Worm (Caenorhabditis elegans) whole organism, L1 larva: ENCODE data around the gene F17C11.12.

Experiments
- C16A3.4 ChIP-seq: fragments of 150-350 bp; optimal IDR thresholded peaks from 2 replicates; lab custom pipeline; 2014; ENCODE audit warnings: missing biosample characterization, missing genetic modification characterization
- C34B4.2 ChIP-seq: sonication (generic microtip); optimal IDR thresholded peaks from 2 replicates; lab custom pipeline; 2017; ENCODE audit warnings: mild to moderate bottlenecking, missing genetic modification characterization, missing compliant biosample characterization
- F16B12.6 ChIP-seq: fragments of 150-350 bp; optimal IDR thresholded peaks from 2 replicates; lab custom pipeline; 2014; ENCODE audit warnings: missing biosample characterization, missing genetic modification characterization
- Y116A8C.19 ChIP-seq: sonication (generic microtip); optimal IDR thresholded peaks from 2 replicates; lab custom pipeline; 2016; ENCODE audit warnings: missing compliant biosample characterization, missing genetic modification characterization, borderline replicate concordance
- alr-1 ChIP-seq: fragments of 200-800 bp; sonication (Bioruptor generic); optimal IDR thresholded peaks from 2 replicates; lab custom pipeline; 2018; ENCODE audit warnings: borderline replicate concordance, mild to moderate bottlenecking, missing genetic modification characterization, missing compliant biosample characterization
- ama-1 ChIP-seq: fragments of 150-350 bp; optimal IDR thresholded peaks from 2 replicates; lab custom pipeline; 2014
- blmp-1 ChIP-seq: fragments of 150-350 bp; optimal IDR thresholded peaks from 2 replicates; lab custom pipeline; 2014; ENCODE audit warnings: missing biosample characterization, missing genetic modification characterization
- ceh-8 ChIP-seq: fragments of 200-800 bp; sonication (Bioruptor generic); optimal IDR thresholded peaks from 2 replicates; lab custom pipeline; 2018; ENCODE audit warnings: mild to moderate bottlenecking, missing genetic modification characterization, moderate library complexity, missing compliant biosample characterization
- ceh-82 ChIP-seq, 3 experiments: fragments of 150-350 bp in 1 of 3; sonication (generic microtip) in 2 of 3; optimal IDR thresholded peaks; 2 replicates each; lab custom pipeline; 2014 to 2017; ENCODE audit warnings: missing biosample characterization in 3 of 3, missing genetic modification characterization in 3 of 3
- ceh-88 ChIP-seq: fragments of 200-800 bp; sonication (Bioruptor generic); IDR thresholded peaks from 2 replicates; pipeline ENCODE4 v1.3.6; 2022; ENCODE audit warnings: missing genetic modification characterization, missing compliant biosample characterization
- ceh-90 ChIP-seq: sonication (generic microtip); optimal IDR thresholded peaks from 2 replicates; lab custom pipeline; 2016; ENCODE audit warnings: missing genetic modification characterization, missing compliant biosample characterization
- ces-1 ChIP-seq: fragments of 150-350 bp; optimal IDR thresholded peaks from 2 replicates; lab custom pipeline; 2014; ENCODE audit warnings: missing biosample characterization, missing genetic modification reagents, missing genetic modification characterization
- efl-1 ChIP-seq, 4 experiments: fragments of 150-350 bp; optimal IDR thresholded peaks in 3 of 4; peaks in 1 of 4; 1 replicate in 1 of 4; 2 replicates in 3 of 4; lab custom pipeline; 2014; ENCODE audit warnings: missing biosample characterization in 2 of 4, missing genetic modification characterization in 2 of 4, missing genetic modification reagents in 2 of 4
- egl-13 ChIP-seq: sonication (generic microtip); optimal IDR thresholded peaks from 2 replicates; lab custom pipeline; 2016; ENCODE audit warnings: missing genotype, missing genetic modification reagents, missing genetic modification characterization, missing compliant biosample characterization
- egl-27 ChIP-seq, 2 experiments: fragments of 150-350 bp in 1 of 2; sonication (generic microtip); optimal IDR thresholded peaks; 3 replicates each; lab custom pipeline; 2017 to 2018; ENCODE audit warnings: missing biosample characterization in 2 of 2, missing genetic modification characterization in 2 of 2, missing genetic modification reagents in 2 of 2
- elt-3 ChIP-seq, 6 experiments: fragments of 150-350 bp in 1 of 6; sonication (generic microtip); optimal IDR thresholded peaks; 2 replicates each; lab custom pipeline; 2017 to 2018; ENCODE audit warnings: missing biosample characterization in 6 of 6, missing genetic modification characterization in 6 of 6, inconsistent platforms in 1 of 6
- fkh-10 ChIP-seq: sonication (generic microtip); optimal IDR thresholded peaks from 2 replicates; lab custom pipeline; 2017; ENCODE audit warnings: missing biosample characterization, missing genetic modification reagents, missing genetic modification characterization
- fos-1 ChIP-seq: fragments of 150-350 bp; optimal IDR thresholded peaks from 2 replicates; lab custom pipeline; 2014; ENCODE audit warnings: missing biosample characterization, missing genetic modification characterization
- hlh-17 ChIP-seq: fragments of 200-800 bp; sonication (Bioruptor generic); optimal IDR thresholded peaks from 2 replicates; lab custom pipeline; 2018; ENCODE audit warnings: missing genetic modification characterization, mild to moderate bottlenecking, missing compliant biosample characterization, moderate library complexity, borderline replicate concordance
- hlh-4 ChIP-seq: sonication (generic microtip); optimal IDR thresholded peaks from 2 replicates; lab custom pipeline; 2016; ENCODE audit warnings: mild to moderate bottlenecking, missing genetic modification characterization, missing compliant biosample characterization
- hpl-2 ChIP-seq: fragments of 150-350 bp; optimal IDR thresholded peaks from 2 replicates; lab custom pipeline; 2014; ENCODE audit warnings: missing biosample characterization, missing genetic modification reagents, missing genetic modification characterization
- irx-1 ChIP-seq: sonication (generic microtip); optimal IDR thresholded peaks from 2 replicates; lab custom pipeline; 2016; ENCODE audit warnings: missing genetic modification characterization, missing compliant biosample characterization
- isw-1 ChIP-seq: fragments of 200-800 bp; sonication (Bioruptor generic); IDR thresholded peaks from 2 replicates; pipeline ENCODE4 v1.3.6; 2022; ENCODE audit warnings: missing genetic modification characterization, missing compliant biosample characterization
- jun-1 ChIP-seq: fragments of 150-350 bp; optimal IDR thresholded peaks from 2 replicates; lab custom pipeline; 2014; ENCODE audit warnings: missing biosample characterization, missing genetic modification reagents, missing genetic modification characterization
- lin-13 ChIP-seq: fragments of 150-350 bp; optimal IDR thresholded peaks from 2 replicates; lab custom pipeline; 2014; ENCODE audit warnings: missing biosample characterization, missing genetic modification reagents, missing genetic modification characterization
- lin-14 ChIP-seq: fragments of 200-800 bp; sonication (Bioruptor generic); optimal IDR thresholded peaks from 2 replicates; lab custom pipeline; 2018; ENCODE audit warnings: mild to moderate bottlenecking, missing genetic modification characterization, moderate library complexity, missing compliant biosample characterization
- lin-15B ChIP-seq: fragments of 150-350 bp; sonication (generic microtip); optimal IDR thresholded peaks from 3 replicates; lab custom pipeline; 2014; ENCODE audit warnings: missing biosample characterization, missing genetic modification characterization
- lin-35 ChIP-seq, 2 experiments: fragments of 150-350 bp; optimal IDR thresholded peaks; 2 replicates each; lab custom pipeline; 2014; ENCODE audit warnings: missing biosample characterization in 2 of 2, missing genetic modification characterization in 2 of 2, missing genetic modification reagents in 2 of 2
- lin-39 ChIP-seq: fragments of 150-350 bp; optimal IDR thresholded peaks from 2 replicates; lab custom pipeline; 2014; ENCODE audit warnings: missing biosample characterization, missing genetic modification reagents, missing genetic modification characterization
- lir-3 ChIP-seq: sonication (generic microtip); optimal IDR thresholded peaks from 2 replicates; lab custom pipeline; 2016; ENCODE audit warnings: mild to moderate bottlenecking, missing genetic modification characterization, moderate library complexity, missing compliant biosample characterization; ENCODE audit not compliant: poor library complexity
- mab-9 ChIP-seq: fragments of 200-800 bp; sonication (Bioruptor generic); IDR thresholded peaks from 2 replicates; pipeline ENCODE4 v1.3.6; 2022; ENCODE audit warnings: missing genetic modification reagents, missing genetic modification characterization, missing compliant biosample characterization
- mdl-1 ChIP-seq, 2 experiments: fragments of 150-350 bp; optimal IDR thresholded peaks; 2 replicates each; lab custom pipeline; 2014 to 2017; ENCODE audit warnings: missing biosample characterization in 2 of 2, missing genetic modification characterization in 2 of 2, inconsistent platforms in 1 of 2
- mep-1 ChIP-seq: fragments of 150-350 bp; optimal IDR thresholded peaks from 2 replicates; lab custom pipeline; 2014; ENCODE audit warnings: missing biosample characterization, missing genetic modification characterization
- nhr-20 ChIP-seq: sonication (generic microtip); optimal IDR thresholded peaks from 2 replicates; lab custom pipeline; 2016; ENCODE audit warnings: mild to moderate bottlenecking, missing genetic modification characterization, missing compliant biosample characterization
- nhr-237 ChIP-seq: fragments of 150-350 bp; optimal IDR thresholded peaks from 2 replicates; lab custom pipeline; 2014; ENCODE audit warnings: missing biosample characterization, missing genetic modification characterization
- nhr-28 ChIP-seq: fragments of 150-350 bp; optimal IDR thresholded peaks from 2 replicates; lab custom pipeline; 2014; ENCODE audit warnings: missing biosample characterization, missing genetic modification characterization
- nhr-71 ChIP-seq: sonication (generic microtip); optimal IDR thresholded peaks from 2 replicates; lab custom pipeline; 2016; ENCODE audit warnings: mild to moderate bottlenecking, missing genetic modification characterization, moderate library complexity, missing compliant biosample characterization
- nhr-76 ChIP-seq: sonication (generic microtip); optimal IDR thresholded peaks from 2 replicates; lab custom pipeline; 2017; ENCODE audit warnings: missing biosample characterization, missing genetic modification characterization
- nhr-77 ChIP-seq: fragments of 150-350 bp; optimal IDR thresholded peaks from 2 replicates; lab custom pipeline; 2014; ENCODE audit warnings: missing biosample characterization, missing genetic modification characterization
- pag-3 ChIP-seq: sonication (generic microtip); optimal IDR thresholded peaks from 2 replicates; lab custom pipeline; 2017; ENCODE audit warnings: missing genetic modification characterization, mild to moderate bottlenecking, missing compliant biosample characterization, antibody characterized with exemption, borderline replicate concordance; ENCODE audit not compliant: insufficient read depth
- rnt-1 ChIP-seq: sonication (generic microtip); optimal IDR thresholded peaks from 2 replicates; lab custom pipeline; 2016; ENCODE audit warnings: mild to moderate bottlenecking, missing genetic modification characterization, moderate library complexity, missing compliant biosample characterization
- skn-1 ChIP-seq: fragments of 150-350 bp; optimal IDR thresholded peaks from 2 replicates; lab custom pipeline; 2014; ENCODE audit warnings: missing biosample characterization, missing genetic modification characterization
- snpc-4 ChIP-seq: fragments of 150-350 bp; optimal IDR thresholded peaks from 2 replicates; lab custom pipeline; 2014; ENCODE audit warnings: missing biosample characterization, missing genetic modification characterization
- snu-23 ChIP-seq: sonication (generic microtip); optimal IDR thresholded peaks from 2 replicates; lab custom pipeline; 2016; ENCODE audit warnings: missing genetic modification characterization, missing compliant biosample characterization
- sptf-1 ChIP-seq: fragments of 150-350 bp; optimal IDR thresholded peaks from 2 replicates; lab custom pipeline; 2014; ENCODE audit warnings: missing biosample characterization, missing genetic modification characterization
- tbx-2 ChIP-seq: sonication (generic microtip); optimal IDR thresholded peaks from 2 replicates; lab custom pipeline; 2016; ENCODE audit warnings: missing genetic modification characterization, missing compliant biosample characterization
- unc-130 ChIP-seq: fragments of 150-350 bp; optimal IDR thresholded peaks from 2 replicates; lab custom pipeline; 2017; ENCODE audit warnings: missing biosample characterization, missing genetic modification characterization, inconsistent platforms
- unc-30 ChIP-seq: sonication (generic microtip); optimal IDR thresholded peaks from 2 replicates; lab custom pipeline; 2017; ENCODE audit warnings: missing biosample characterization, missing genetic modification characterization
- unc-62 ChIP-seq: fragments of 150-350 bp; optimal IDR thresholded peaks from 2 replicates; lab custom pipeline; 2014; ENCODE audit warnings: missing biosample characterization, missing genetic modification reagents, missing genetic modification characterization
- unc-86 ChIP-seq: sonication (generic microtip); optimal IDR thresholded peaks from 2 replicates; lab custom pipeline; 2016; ENCODE audit warnings: missing genetic modification characterization, missing compliant biosample characterization
- vab-15 ChIP-seq: sonication (generic microtip); optimal IDR thresholded peaks from 2 replicates; lab custom pipeline; 2017; ENCODE audit warnings: missing genotype, mild to moderate bottlenecking, missing genetic modification characterization, missing compliant biosample characterization
- zag-1 ChIP-seq: fragments of 150-350 bp; optimal IDR thresholded peaks from 2 replicates; lab custom pipeline; 2014; ENCODE audit warnings: missing biosample characterization, missing genetic modification characterization
- ztf-4 ChIP-seq: fragments of 150-350 bp; optimal IDR thresholded peaks from 2 replicates; lab custom pipeline; 2014; ENCODE audit warnings: missing biosample characterization, missing genetic modification characterization

The F17C11.12 gene

ce11 chrV:10937294-10937693, 574 bp upstream of the F17C11.12 start:
- TF ChIP-seq tbx-2 (tag; lab: Kevin White, UChicago) (no peak), unc-30 (tag; lab: Kevin White, UChicago) (no peak), nhr-237 (tag; lab: Kevin White, UChicago) (no peak), ces-1 (GFP tag; lab: Kevin White, UChicago) (no peak), sptf-1 (tag; lab: Kevin White, UChicago) (no peak), isw-1 (no peak), vab-15 (tag; lab: Kevin White, UChicago) (no peak), ceh-90 (tag; lab: Kevin White, UChicago) (no peak), mdl-1 (tag; optimal IDR thresholded peaks at IDR 0.05; lab: Kevin White, UChicago) (no peak), nhr-77 (no peak), ztf-4 (peak; percentile 45), ceh-88 (GFP tag; lab: Robert Waterston, UW) (no peak), lin-13 (GFP tag; lab: Kevin White, UChicago) (no peak), blmp-1 (tag; lab: Kevin White, UChicago) (no peak), Y116A8C.19 (tag; lab: Kevin White, UChicago) (no peak), ceh-82 (tag; optimal IDR thresholded peaks at IDR 0.05; lab: Kevin White, UChicago) (no peak), nhr-76 (tag; lab: Kevin White, UChicago) (no peak), zag-1 (tag; lab: Kevin White, UChicago) (no peak), pag-3 (tag; lab: Kevin White, UChicago) (no peak), snu-23 (GFP tag; lab: Kevin White, UChicago) (peak; percentile 41), nhr-20 (tag; lab: Kevin White, UChicago) (peak; percentile 70), lin-15B (no peak), elt-3 (tag; optimal IDR thresholded peaks at IDR 0.05; lab: Kevin White, UChicago) (peak in 1 of 6 experiments; percentile 65), fkh-10 (GFP tag; lab: Kevin White, UChicago) (peak; percentile 92), egl-27 (tag; optimal IDR thresholded peaks at IDR 0.05; lab: Kevin White, UChicago) (no peak), skn-1 (peak; percentile 64), lin-14 (peak; percentile 67), C16A3.4 (no peak), hlh-4 (tag; lab: Kevin White, UChicago) (no peak), jun-1 (tag; lab: Kevin White, UChicago) (no peak), unc-86 (tag; lab: Kevin White, UChicago) (no peak), ceh-8 (GFP tag; lab: Kevin White, UChicago) (peak; percentile 44), ama-1 (lab: Kevin White, UChicago) (no peak), nhr-71 (tag; lab: Kevin White, UChicago) (peak; percentile 88), hpl-2 (GFP tag; lab: Kevin White, UChicago) (no peak), rnt-1 (tag; lab: Kevin White, UChicago) (no peak), unc-130 (no peak), unc-62 (no peak), egl-13 (tag; lab: Kevin White, UChicago) (no peak), alr-1 (tag; lab: Kevin White, UChicago) (no peak), lir-3 (tag; lab: Kevin White, UChicago) (no peak), nhr-28 (tag; lab: Kevin White, UChicago) (no peak), mab-9 (GFP tag; lab: Robert Waterston, UW) (no peak), C34B4.2 (tag; lab: Kevin White, UChicago) (no peak), fos-1 (tag; lab: Kevin White, UChicago) (no peak), efl-1 (optimal IDR thresholded peaks at IDR 0.05; lab: Kevin White, UChicago) (no peak), efl-1 (GFP tag; optimal IDR thresholded peaks at IDR 0.05 in 1 of 2; lab: Kevin White, UChicago) (peak in 1 of 2 experiments; percentile 62), irx-1 (peak; percentile 17), lin-35 (GFP tag; optimal IDR thresholded peaks at IDR 0.05; lab: Kevin White, UChicago) (peak in 1 of 2 experiments; percentile 27), lin-39 (tag; lab: Kevin White, UChicago) (no peak), hlh-17 (GFP tag; lab: Kevin White, UChicago) (no peak), snpc-4 (tag; lab: Kevin White, UChicago) (no peak), F16B12.6 (tag; lab: Kevin White, UChicago) (no peak), mep-1 (tag; lab: Kevin White, UChicago) (peak; percentile 30)
